Worm (Caenorhabditis elegans): ENCODE measurements around the gene fil-2.

fil-2 gene

DNA sequence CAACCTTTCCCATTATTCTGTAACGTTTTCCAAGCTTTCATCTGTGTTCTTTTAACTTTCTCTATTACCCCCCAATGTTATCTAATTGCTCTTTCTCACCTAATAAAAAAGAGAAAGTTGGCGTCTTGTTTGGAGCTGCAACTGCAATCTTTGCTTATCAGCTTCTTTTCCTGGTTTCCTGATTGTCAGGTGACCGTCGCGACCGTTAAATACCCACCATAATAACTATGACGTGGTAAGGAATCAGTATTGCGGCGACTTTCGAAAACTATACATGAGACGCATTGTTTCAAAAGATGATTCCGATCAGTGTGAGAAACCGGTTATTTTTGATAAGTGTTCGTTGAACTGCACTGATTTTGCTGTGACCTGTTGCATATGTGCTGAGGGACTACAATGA is 3.6 kb upstream of the fil-2 start (continued):
- TF ChIP-seq nhr-90 (tag; optimal IDR thresholded peaks at IDR 0.05) (peak; percentile 34), lin-35 (GFP tag; optimal IDR thresholded peaks at IDR 0.05) (no peak), chd-7 (tag; optimal IDR thresholded peaks at IDR 0.05) (no peak), dox-1 (GFP tag; IDR thresholded peaks at IDR 0.05) (peak; percentile 54; the same call in 1 of the 2 replicates), ztf-22 (GFP tag; optimal IDR thresholded peaks at IDR 0.05) (peak; percentile 49), aptf-2 (GFP tag; conservative IDR thresholded peaks at IDR 0.05) (no peak), somi-1 (GFP tag; optimal IDR thresholded peaks at IDR 0.05) (no peak), nfyb-1 (GFP tag; IDR thresholded peaks at IDR 0.05) (peak; percentile 49; the same call in 1 of the 2 replicates), egl-18 (GFP tag; IDR thresholded peaks at IDR 0.05) (no peak), bed-1 (GFP tag; IDR thresholded peaks at IDR 0.05) (no peak)

DNA sequence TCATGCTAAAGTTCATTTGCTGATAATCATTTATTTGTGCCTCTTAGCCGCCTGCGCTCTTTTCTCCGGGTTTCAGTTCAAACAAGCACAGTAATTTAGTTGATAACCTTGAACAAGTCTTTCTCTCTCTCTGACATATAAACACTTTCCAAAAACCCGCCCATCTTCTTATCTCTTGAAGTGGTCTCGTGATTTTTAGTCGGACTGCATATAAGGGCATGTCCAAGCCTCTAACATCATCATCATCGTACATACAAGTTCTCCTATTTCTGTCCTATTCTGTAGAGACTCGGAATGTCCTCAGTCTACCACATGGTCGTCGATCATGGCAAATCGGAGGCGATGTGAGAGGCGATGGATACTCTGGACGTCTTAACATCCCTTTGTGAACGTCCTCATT is 2.6 kb upstream of the fil-2 start, which contains the start of gene F31F7.1:
Gene F31F7.1, plus strand, starts transcription at position 235 of the 400 bp plus-strand sequence.
- TF ChIP-seq ztf-18 (tag; optimal IDR thresholded peaks at IDR 0.05): peak; percentile 18
- no peak for TF ChIP-seq fkh-3 (tag; optimal IDR thresholded peaks at IDR 0.05)
- TF ChIP-seq cebp-1 (GFP tag; IDR thresholded peaks at IDR 0.05): no peak
- TF ChIP-seq cebp-1 (tag; optimal IDR thresholded peaks at IDR 0.05): peak; percentile 17
- TF ChIP-seq ceh-27 (GFP tag; optimal IDR thresholded peaks at IDR 0.05): no peak
- TF ChIP-seq egl-44 (GFP tag; IDR thresholded peaks at IDR 0.05): 0 out of 2 replicates have a peak, but pooled peaks have one; percentile 40
- TF ChIP-seq ztf-22 (GFP tag; optimal IDR thresholded peaks at IDR 0.05): peak; percentile 76
- TF ChIP-seq dox-1 (GFP tag; IDR thresholded peaks at IDR 0.05): peak; percentile 56
- TF ChIP-seq lin-35 (GFP tag; optimal IDR thresholded peaks at IDR 0.05): no peak
- no peak for TF ChIP-seq ceh-91 (GFP tag; IDR thresholded peaks at IDR 0.05)
- no peak for TF ChIP-seq F37B4.10 (GFP tag; IDR thresholded peaks at IDR 0.05)
- no peak for TF ChIP-seq F23B12.7 (tag; optimal IDR thresholded peaks at IDR 0.05; ENCODE audit: insufficient read depth)
- TF ChIP-seq let-607 (tag; optimal IDR thresholded peaks at IDR 0.05): peak in 1 of 2 experiments; percentile 20
- no peak for TF ChIP-seq rpc-1 (optimal IDR thresholded peaks at IDR 0.05)
- TF ChIP-seq rpc-1 (tag; optimal IDR thresholded peaks at IDR 0.05): no peak
- peak; percentile 49 for TF ChIP-seq tbp1 (GFP tag; optimal IDR thresholded peaks at IDR 0.05)
- peak; percentile 49 for TF ChIP-seq madf-10 (tag; optimal IDR thresholded peaks at IDR 0.05)
- peak; percentile 17 for TF ChIP-seq ets-4 (GFP tag; optimal IDR thresholded peaks at IDR 0.05)
- TF ChIP-seq tlf-1 (GFP tag; optimal IDR thresholded peaks at IDR 0.05): peak; percentile 5
- peak; percentile 98 for TF ChIP-seq nhr-80 (tag; optimal IDR thresholded peaks at IDR 0.05)
- 0 out of 2 replicates have a peak, but pooled peaks have one; percentile 6 for TF ChIP-seq pbrm-1 (GFP tag; IDR thresholded peaks at IDR 0.05)
- peak; percentile 36 for TF ChIP-seq ZK185.1 (tag; optimal IDR thresholded peaks at IDR 0.05; ENCODE audit: poor library complexity, severe bottlenecking)
- peak; percentile 77 for TF ChIP-seq ama-1 (optimal IDR thresholded peaks at IDR 0.05)
- no peak for TF ChIP-seq ama-1 (GFP tag; optimal IDR thresholded peaks at IDR 0.05)
- TF ChIP-seq atf-7 (tag; optimal IDR thresholded peaks at IDR 0.05): peak; percentile 46
- peak; percentile 30 for TF ChIP-seq lin-40 (tag; optimal IDR thresholded peaks at IDR 0.05)
- peak; percentile 19 for TF ChIP-seq ztf-26 (tag; optimal IDR thresholded peaks at IDR 0.05)
- TF ChIP-seq hmg-1.2 (GFP tag; IDR thresholded peaks at IDR 0.05): no peak

- TF ChIP-seq efl-1 (GFP tag; optimal IDR thresholded peaks at IDR 0.05) (no peak), F23B12.7 (tag; optimal IDR thresholded peaks at IDR 0.05; ENCODE audit: insufficient read depth) (no peak), dpl-1 (GFP tag; optimal IDR thresholded peaks at IDR 0.05) (no peak), mes-4 (tag; optimal IDR thresholded peaks at IDR 0.05) (no peak), egrh-3 (GFP tag; IDR thresholded peaks at IDR 0.05) (no peak), fkh-3 (tag; optimal IDR thresholded peaks at IDR 0.05) (no peak), zim-3 (tag; optimal IDR thresholded peaks at IDR 0.05) (peak; percentile 35), ZK185.1 (tag; optimal IDR thresholded peaks at IDR 0.05; ENCODE audit: poor library complexity, severe bottlenecking) (peak; percentile 47), nfya-1 (tag; optimal IDR thresholded peaks at IDR 0.05; ENCODE audit: borderline replicate concordance, insufficient read depth) (no peak), hlh-12 (tag; optimal IDR thresholded peaks at IDR 0.05) (no peak), B0336.3 (GFP tag; IDR thresholded peaks at IDR 0.05) (0 out of 2 replicates have a peak, but pooled peaks have one; percentile 3), F39B2.1 (GFP tag; IDR thresholded peaks at IDR 0.05) (no peak), hmg-1.2 (GFP tag; IDR thresholded peaks at IDR 0.05) (peak; percentile 5; the same call in 1 of the 2 replicates), rcor-1 (GFP tag; IDR thresholded peaks at IDR 0.05) (0 out of 2 replicates have a peak, but pooled peaks have one; percentile 11), Y53G8AR.9 (GFP tag; conservative IDR thresholded peaks at IDR 0.05) (peak; percentile 32)
These were observed 1.5 kb upstream of the fil-2 start for ce11 chrV:6277178-6277834.
